Worm (Caenorhabditis elegans) whole organism, young adult: ENCODE measurements around the gene C25E10.5.

Experiments used
- F10E7.11 ChIP-seq: sonication (generic microtip); optimal IDR thresholded peaks from 2 replicates; lab custom pipeline; 2017; ENCODE audit warnings: mild to moderate bottlenecking, missing genetic modification characterization, moderate library complexity, missing compliant biosample characterization
- athp-1 ChIP-seq: sonication (generic microtip); optimal IDR thresholded peaks from 2 replicates; lab custom pipeline; 2017; ENCODE audit warnings: mild to moderate bottlenecking, missing genetic modification characterization, missing compliant biosample characterization
- egl-18 ChIP-seq: fragments of 200-800 bp; sonication (Bioruptor generic); IDR thresholded peaks from 2 replicates; pipeline ENCODE4 v1.3.6; 2022; ENCODE audit warnings: missing genetic modification reagents, missing genetic modification characterization, missing compliant biosample characterization
- hrde-1 ChIP-seq: sonication (generic microtip); optimal IDR thresholded peaks from 2 replicates; lab custom pipeline; 2016; ENCODE audit warnings: missing genetic modification characterization, mild to moderate bottlenecking, missing compliant biosample characterization, moderate library complexity, missing genotype, missing genetic modification reagents, borderline replicate concordance
- lin-40 ChIP-seq: sonication (generic microtip); optimal IDR thresholded peaks from 2 replicates; lab custom pipeline; 2016; ENCODE audit warnings: missing genetic modification characterization, mild to moderate bottlenecking, missing compliant biosample characterization, missing genotype, missing genetic modification reagents
- lin-54 ChIP-seq: fragments of 200-800 bp; sonication (Bioruptor generic); optimal IDR thresholded peaks from 2 replicates; lab custom pipeline; 2018; ENCODE audit warnings: mild to moderate bottlenecking, missing genetic modification characterization, missing compliant biosample characterization
- sdz-38 ChIP-seq: sonication (generic microtip); optimal IDR thresholded peaks from 2 replicates; lab custom pipeline; 2016; ENCODE audit warnings: missing genotype, missing genetic modification characterization, missing compliant biosample characterization
- unc-62 ChIP-seq: fragments of 150-350 bp; optimal IDR thresholded peaks from 2 replicates; lab custom pipeline; 2014; ENCODE audit warnings: missing biosample characterization, missing genetic modification reagents, missing genetic modification characterization

DNA sequence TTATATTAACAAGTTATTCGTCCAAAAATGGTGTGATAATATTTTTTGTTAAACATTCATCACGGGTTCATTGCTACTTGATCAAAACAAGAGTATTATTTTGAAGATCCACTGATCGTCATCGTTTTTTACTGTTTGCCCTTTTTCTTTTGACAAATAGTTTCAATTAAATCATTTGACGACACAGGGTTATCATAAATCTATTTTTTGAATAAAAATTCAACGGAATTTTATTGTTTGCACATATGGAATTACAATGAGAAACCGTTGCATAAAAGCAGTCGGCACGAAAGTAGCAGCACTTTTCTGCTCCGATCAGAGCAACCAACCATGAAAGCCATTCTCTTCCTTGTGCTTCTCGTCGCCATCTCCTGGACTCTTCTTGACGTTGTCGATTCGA, 37.3 kb downstream of the C25E10.5 start, which contains the start of gene fip-2:
- TF ChIP-seq athp-1 (tag; lab: Kevin White, UChicago) (no peak), unc-62 (no peak), F10E7.11 (no peak), lin-40 (tag; lab: Kevin White, UChicago) (no peak), sdz-38 (tag; lab: Kevin White, UChicago) (no peak), lin-54 (GFP tag; lab: Kevin White, UChicago) (no peak), egl-18 (GFP tag; lab: Robert Waterston, UW) (no peak), hrde-1 (tag; lab: Kevin White, UChicago) (no peak)
